Comparison of ENCODE assay signal across 1 fruit fly cellular context in genomic region chr2L:1473427-1473826, dm6.
A peak's percentile ranks its signal among the peaks of the same experiment; 100 is the strongest.
TF ChIP-seq lines count a peak whose summit lies in the region.

No protein-coding gene starts in this region.

TF ChIP-seq in whole organism, embryonic, 481 proteins besides CTCF, POLR2A, EP300 and RAD21 (continued from another document and continues in another):
- TF ChIP-seq Lhr (GFP tag; optimal IDR thresholded peaks at IDR 0.05; lab: Kevin White, UChicago): no peak
- no peak for TF ChIP-seq CG10147 (GFP tag; optimal IDR thresholded peaks at IDR 0.05; lab: Kevin White, UChicago)
- no peak for TF ChIP-seq pb (GFP tag; optimal IDR thresholded peaks at IDR 0.05; lab: Kevin White, UChicago)
- no peak for TF ChIP-seq sr (GFP tag; IDR thresholded peaks at IDR 0.05; lab: Robert Waterston, UW)
- TF ChIP-seq gcm (GFP tag; optimal IDR thresholded peaks at IDR 0.05; lab: Kevin White, UChicago): peak; percentile 41
- no peak for TF ChIP-seq inv (GFP tag; IDR thresholded peaks at IDR 0.05; lab: Robert Waterston, UW; ENCODE audit: partially characterized antibody)
- no peak for TF ChIP-seq gfzf (GFP tag; optimal IDR thresholded peaks at IDR 0.05; lab: Kevin White, UChicago)
- peak; percentile 36 for TF ChIP-seq CG13424 (tag; optimal IDR thresholded peaks at IDR 0.05; lab: Kevin White, UChicago)
- no peak; the same call in 1 of the 2 replicates for TF ChIP-seq ro (GFP tag; IDR thresholded peaks at IDR 0.05; lab: Robert Waterston, UW)
- TF ChIP-seq cg (GFP tag; optimal IDR thresholded peaks at IDR 0.05; lab: Kevin White, UChicago): no peak
- TF ChIP-seq Atf-2 (GFP tag; optimal IDR thresholded peaks at IDR 0.05; lab: Kevin White, UChicago): no peak
- 0 out of 2 replicates have a peak, but pooled peaks have one; percentile 42 for TF ChIP-seq wdn (GFP tag; IDR thresholded peaks at IDR 0.05; lab: Robert Waterston, UW)
- TF ChIP-seq Six4 (GFP tag; optimal IDR thresholded peaks at IDR 0.05; lab: Kevin White, UChicago): no peak
- TF ChIP-seq Mes4 (GFP tag; optimal IDR thresholded peaks at IDR 0.05; lab: Kevin White, UChicago): no peak
- TF ChIP-seq Rfx (GFP tag; IDR thresholded peaks at IDR 0.05; lab: Robert Waterston, UW): peak; percentile 48; the same call in 1 of the 2 replicates
- peak; percentile 18 for TF ChIP-seq zen (tag; optimal IDR thresholded peaks at IDR 0.05; lab: Kevin White, UChicago)
- TF ChIP-seq CG10565 (GFP tag; optimal IDR thresholded peaks at IDR 0.05; lab: Kevin White, UChicago): no peak
- peak; percentile 48 for TF ChIP-seq Ada2b (GFP tag; IDR thresholded peaks at IDR 0.05; lab: Robert Waterston, UW)
- TF ChIP-seq Dp (GFP tag; optimal IDR thresholded peaks at IDR 0.05; lab: Kevin White, UChicago): no peak
- no peak for TF ChIP-seq Adf1 (GFP tag; IDR thresholded peaks at IDR 0.05; lab: Robert Waterston, UW)
- TF ChIP-seq CHES-1-like (GFP tag; optimal IDR thresholded peaks at IDR 0.05; lab: Kevin White, UChicago): no peak
- TF ChIP-seq Fer1 (GFP tag; optimal IDR thresholded peaks at IDR 0.05; lab: Kevin White, UChicago): no peak
- no peak for TF ChIP-seq sd (tag; optimal IDR thresholded peaks at IDR 0.05; lab: Kevin White, UChicago)
- TF ChIP-seq her (GFP tag; optimal IDR thresholded peaks at IDR 0.05; lab: Kevin White, UChicago): no peak
- TF ChIP-seq slbo (GFP tag; IDR thresholded peaks at IDR 0.05; lab: Robert Waterston, UW): peak; percentile 46
- peak; percentile 66 for TF ChIP-seq dmrt11E (tag; optimal IDR thresholded peaks at IDR 0.05; lab: Kevin White, UChicago)
- peak; percentile 78 for TF ChIP-seq D19B (GFP tag; optimal IDR thresholded peaks at IDR 0.05; lab: Kevin White, UChicago)
- no peak for TF ChIP-seq CG4854 (GFP tag; optimal IDR thresholded peaks at IDR 0.05; lab: Kevin White, UChicago)
- TF ChIP-seq abd-A (tag; optimal IDR thresholded peaks at IDR 0.05; lab: Kevin White, UChicago): no peak
- TF ChIP-seq fu2 (GFP tag; optimal IDR thresholded peaks at IDR 0.05; lab: Kevin White, UChicago): no peak
- no peak for TF ChIP-seq lbe (GFP tag; optimal IDR thresholded peaks at IDR 0.05; lab: Kevin White, UChicago)
- TF ChIP-seq Nf-YC (tag; optimal IDR thresholded peaks at IDR 0.05; lab: Kevin White, UChicago): no peak
- TF ChIP-seq cato (GFP tag; optimal IDR thresholded peaks at IDR 0.05; lab: Kevin White, UChicago; ENCODE audit: borderline replicate concordance): no peak
- TF ChIP-seq CG7271 (tag; optimal IDR thresholded peaks at IDR 0.05; lab: Kevin White, UChicago): no peak
- TF ChIP-seq tup (GFP tag; optimal IDR thresholded peaks at IDR 0.05; lab: Kevin White, UChicago): no peak
- peak; percentile 61; the same call in 1 of the 2 replicates for TF ChIP-seq Nf-YA (GFP tag; IDR thresholded peaks at IDR 0.05; lab: Robert Waterston, UW)
- no peak for TF ChIP-seq Dfd (GFP tag; optimal IDR thresholded peaks at IDR 0.05; lab: Kevin White, UChicago)
- TF ChIP-seq Side (GFP tag; optimal IDR thresholded peaks at IDR 0.05; lab: Kevin White, UChicago): peak; percentile 35
- peak; percentile 39 for TF ChIP-seq CG15696 (tag; optimal IDR thresholded peaks at IDR 0.05; lab: Kevin White, UChicago)
- TF ChIP-seq hth (optimal IDR thresholded peaks at IDR 0.05; lab: Kevin White, UChicago): no peak
- TF ChIP-seq lola (GFP tag; optimal IDR thresholded peaks at IDR 0.05; lab: Kevin White, UChicago): peak in 1 of 3 experiments; percentile 41
- no peak for TF ChIP-seq zfh2 (GFP tag; optimal IDR thresholded peaks at IDR 0.05; lab: Kevin White, UChicago)
- no peak for TF ChIP-seq NC2β (GFP tag; optimal IDR thresholded peaks at IDR 0.05; lab: Kevin White, UChicago)
- peak; percentile 85 for TF ChIP-seq sens (GFP tag; lab: Kevin White, UChicago)
- TF ChIP-seq corto (GFP tag; optimal IDR thresholded peaks at IDR 0.05; lab: Kevin White, UChicago): no peak
- no peak for TF ChIP-seq slou (GFP tag; optimal IDR thresholded peaks at IDR 0.05; lab: Kevin White, UChicago)
- no peak for TF ChIP-seq CG33213 (GFP tag; optimal IDR thresholded peaks at IDR 0.05; lab: Kevin White, UChicago)
- TF ChIP-seq CG31365 (tag; optimal IDR thresholded peaks at IDR 0.05; lab: Kevin White, UChicago): no peak
- TF ChIP-seq tgo (GFP tag; IDR thresholded peaks at IDR 0.05; lab: Robert Waterston, UW): peak; percentile 74
- peak; percentile 35 for TF ChIP-seq Oli (tag; optimal IDR thresholded peaks at IDR 0.05; lab: Kevin White, UChicago)
- no peak for TF ChIP-seq CG10321 (GFP tag; IDR thresholded peaks at IDR 0.05; lab: Robert Waterston, UW)
- no peak for TF ChIP-seq hkb (optimal IDR thresholded peaks at IDR 0.05; lab: Kevin White, UChicago)
- TF ChIP-seq hkb (GFP tag; IDR thresholded peaks at IDR 0.05; lab: Robert Waterston, UW): peak; percentile 75
- TF ChIP-seq rib (GFP tag; IDR thresholded peaks at IDR 0.05; lab: Robert Waterston, UW): no peak
- TF ChIP-seq Myb (GFP tag; optimal IDR thresholded peaks at IDR 0.05; lab: Kevin White, UChicago): no peak
- TF ChIP-seq twi (tag; optimal IDR thresholded peaks at IDR 0.05; lab: Kevin White, UChicago): no peak
- no peak for TF ChIP-seq jing (GFP tag; optimal IDR thresholded peaks at IDR 0.05; lab: Kevin White, UChicago)
- no peak for TF ChIP-seq CG18476 (GFP tag; optimal IDR thresholded peaks at IDR 0.05; lab: Kevin White, UChicago)
- TF ChIP-seq slp2 (GFP tag; optimal IDR thresholded peaks at IDR 0.05; lab: Kevin White, UChicago): no peak
- TF ChIP-seq D19A (tag; optimal IDR thresholded peaks at IDR 0.05; lab: Kevin White, UChicago): peak; percentile 46
- no peak for TF ChIP-seq zen2 (GFP tag; IDR thresholded peaks at IDR 0.05; lab: Robert Waterston, UW; ENCODE audit: partially characterized antibody)
- peak; percentile 42 for TF ChIP-seq CG14710 (tag; optimal IDR thresholded peaks at IDR 0.05; lab: Kevin White, UChicago)
- peak; percentile 44 for TF ChIP-seq phol (tag; optimal IDR thresholded peaks at IDR 0.05; lab: Kevin White, UChicago)
- TF ChIP-seq Doc3 (GFP tag; IDR thresholded peaks at IDR 0.05; lab: Robert Waterston, UW; ENCODE audit: partially characterized antibody): no peak
- peak; percentile 62; the same call in 2 of the 3 replicates for TF ChIP-seq ase (GFP tag; IDR thresholded peaks at IDR 0.05; lab: Robert Waterston, UW)
- TF ChIP-seq unc-4 (GFP tag; IDR thresholded peaks at IDR 0.05; lab: Robert Waterston, UW; ENCODE audit: partially characterized antibody): no peak
- TF ChIP-seq CG13123 (GFP tag; optimal IDR thresholded peaks at IDR 0.05; lab: Kevin White, UChicago): no peak
- TF ChIP-seq CG2678 (tag; optimal IDR thresholded peaks at IDR 0.05; lab: Kevin White, UChicago): peak; percentile 47
- no peak for TF ChIP-seq CG7987 (GFP tag; optimal IDR thresholded peaks at IDR 0.05; lab: Kevin White, UChicago)
- no peak for TF ChIP-seq CG7963 (GFP tag; IDR thresholded peaks at IDR 0.05; lab: Robert Waterston, UW; ENCODE audit: partially characterized antibody)
- no peak for TF ChIP-seq Nf-YB (GFP tag; optimal IDR thresholded peaks at IDR 0.05; lab: Kevin White, UChicago)
- TF ChIP-seq da (GFP tag; optimal IDR thresholded peaks at IDR 0.05; lab: Kevin White, UChicago): no peak
- TF ChIP-seq HLH4C (GFP tag; IDR thresholded peaks at IDR 0.05; lab: Robert Waterston, UW; ENCODE audit: partially characterized antibody): no peak
- TF ChIP-seq Kr (GFP tag; optimal IDR thresholded peaks at IDR 0.05; lab: Kevin White, UChicago): peak; percentile 19
- TF ChIP-seq CG11456 (GFP tag; IDR thresholded peaks at IDR 0.05; lab: Robert Waterston, UW): no peak
- TF ChIP-seq CG17912 (GFP tag; optimal IDR thresholded peaks at IDR 0.05; lab: Kevin White, UChicago): no peak
- TF ChIP-seq Mrtf (GFP tag; IDR thresholded peaks at IDR 0.05; lab: Robert Waterston, UW): peak; percentile 24; the same call in 1 of the 3 replicates
- no peak for TF ChIP-seq D (optimal IDR thresholded peaks at IDR 0.05; lab: Kevin White, UChicago)
- peak; percentile 57 for TF ChIP-seq D (GFP tag; optimal IDR thresholded peaks at IDR 0.05; lab: Kevin White, UChicago)
- no peak for TF ChIP-seq Neu2 (GFP tag; optimal IDR thresholded peaks at IDR 0.05; lab: Kevin White, UChicago; ENCODE audit: borderline replicate concordance)
- TF ChIP-seq nmo (GFP tag; optimal IDR thresholded peaks at IDR 0.05; lab: Kevin White, UChicago): peak; percentile 45
- TF ChIP-seq Max (GFP tag; optimal IDR thresholded peaks at IDR 0.05; lab: Kevin White, UChicago): no peak
- TF ChIP-seq MBD-R2 (GFP tag; IDR thresholded peaks at IDR 0.05; lab: Robert Waterston, UW): peak; percentile 28; the same call in 1 of the 2 replicates
- peak; percentile 64 for TF ChIP-seq dysf (GFP tag; IDR thresholded peaks at IDR 0.05; lab: Robert Waterston, UW)
- TF ChIP-seq fd64A (GFP tag; optimal IDR thresholded peaks at IDR 0.05; lab: Kevin White, UChicago): no peak
- no peak for TF ChIP-seq CG34422 (GFP tag; IDR thresholded peaks at IDR 0.05; lab: Robert Waterston, UW)
- peak; percentile 35 for TF ChIP-seq fd96Cb (tag; optimal IDR thresholded peaks at IDR 0.05; lab: Kevin White, UChicago)
- TF ChIP-seq CG4820 (GFP tag; optimal IDR thresholded peaks at IDR 0.05; lab: Kevin White, UChicago): peak; percentile 18
- no peak for TF ChIP-seq Dref (GFP tag; IDR thresholded peaks at IDR 0.05; lab: Robert Waterston, UW)
- peak; percentile 56; the same call in 1 of the 2 replicates for TF ChIP-seq ranshi (GFP tag; IDR thresholded peaks at IDR 0.05; lab: Robert Waterston, UW)
- peak; percentile 22 for TF ChIP-seq CG17359 (tag; optimal IDR thresholded peaks at IDR 0.05; lab: Kevin White, UChicago)
- TF ChIP-seq mld (GFP tag; IDR thresholded peaks at IDR 0.05; lab: Robert Waterston, UW; ENCODE audit: partially characterized antibody): no peak
- peak; percentile 34 for TF ChIP-seq CG12391 (tag; optimal IDR thresholded peaks at IDR 0.05; lab: Kevin White, UChicago)
- no peak for TF ChIP-seq tx (GFP tag; optimal IDR thresholded peaks at IDR 0.05; lab: Kevin White, UChicago)
- peak; percentile 60 for TF ChIP-seq dmrt99B (tag; optimal IDR thresholded peaks at IDR 0.05; lab: Kevin White, UChicago)
- no peak for TF ChIP-seq Doc2 (GFP tag; IDR thresholded peaks at IDR 0.05; lab: Robert Waterston, UW)
- no peak for TF ChIP-seq CG30431 (GFP tag; optimal IDR thresholded peaks at IDR 0.05; lab: Kevin White, UChicago)
- no peak for TF ChIP-seq jigr1 (GFP tag; IDR thresholded peaks at IDR 0.05; lab: Robert Waterston, UW)
- TF ChIP-seq Xbp1 (GFP tag; optimal IDR thresholded peaks at IDR 0.05; lab: Kevin White, UChicago): no peak
- TF ChIP-seq Abd-B (GFP tag; optimal IDR thresholded peaks at IDR 0.05; lab: Kevin White, UChicago): no peak
- no peak for TF ChIP-seq pho (GFP tag; optimal IDR thresholded peaks at IDR 0.05; lab: Kevin White, UChicago)
- no peak for TF ChIP-seq CrebB (tag; optimal IDR thresholded peaks at IDR 0.05; lab: Kevin White, UChicago)
- TF ChIP-seq Xrp1 (GFP tag; IDR thresholded peaks at IDR 0.05; lab: Robert Waterston, UW): peak; percentile 92
- TF ChIP-seq sqz (GFP tag; optimal IDR thresholded peaks at IDR 0.05; lab: Kevin White, UChicago): no peak
- no peak for TF ChIP-seq CG42726 (GFP tag; IDR thresholded peaks at IDR 0.05; lab: Robert Waterston, UW; ENCODE audit: partially characterized antibody)
- no peak for TF ChIP-seq BtbVII (GFP tag; optimal IDR thresholded peaks at IDR 0.05; lab: Kevin White, UChicago)
- no peak for TF ChIP-seq CG5953 (GFP tag; IDR thresholded peaks at IDR 0.05; lab: Robert Waterston, UW)
- TF ChIP-seq BEAF-32 (GFP tag; optimal IDR thresholded peaks at IDR 0.05; lab: Kevin White, UChicago): no peak
- no peak for TF ChIP-seq YL-1 (GFP tag; optimal IDR thresholded peaks at IDR 0.05; lab: Kevin White, UChicago)
- no peak for TF ChIP-seq CG15479 (GFP tag; optimal IDR thresholded peaks at IDR 0.05; lab: Kevin White, UChicago)
- TF ChIP-seq CG1832 (GFP tag; optimal IDR thresholded peaks at IDR 0.05; lab: Kevin White, UChicago): no peak
- 0 out of 2 replicates have a peak, but pooled peaks have one; percentile 11 for TF ChIP-seq CG7372 (GFP tag; IDR thresholded peaks at IDR 0.05; lab: Robert Waterston, UW)
- TF ChIP-seq CG4328 (GFP tag; optimal IDR thresholded peaks at IDR 0.05; lab: Kevin White, UChicago): no peak
- TF ChIP-seq gsb (GFP tag; IDR thresholded peaks at IDR 0.05; lab: Robert Waterston, UW): no peak
- no peak for TF ChIP-seq sug (tag; optimal IDR thresholded peaks at IDR 0.05; lab: Kevin White, UChicago)
- TF ChIP-seq CG11247 (GFP tag; IDR thresholded peaks at IDR 0.05; lab: Robert Waterston, UW): peak; percentile 46; the same call in 1 of the 2 replicates
- TF ChIP-seq danr (GFP tag; IDR thresholded peaks at IDR 0.05; lab: Robert Waterston, UW): no peak
- no peak for TF ChIP-seq vfl (GFP tag; optimal IDR thresholded peaks at IDR 0.05; lab: Kevin White, UChicago)
- peak; percentile 80 for TF ChIP-seq CG8765 (GFP tag; IDR thresholded peaks at IDR 0.05; lab: Robert Waterston, UW)
- no peak for TF ChIP-seq CG18619 (GFP tag; optimal IDR thresholded peaks at IDR 0.05; lab: Kevin White, UChicago)
- TF ChIP-seq luna (GFP tag; optimal IDR thresholded peaks at IDR 0.05; lab: Kevin White, UChicago): no peak
- TF ChIP-seq grau (tag; optimal IDR thresholded peaks at IDR 0.05; lab: Kevin White, UChicago): peak; percentile 26
- no peak for TF ChIP-seq NC2α (GFP tag; optimal IDR thresholded peaks at IDR 0.05; lab: Kevin White, UChicago)
- no peak for TF ChIP-seq CG15073 (GFP tag; optimal IDR thresholded peaks at IDR 0.05; lab: Kevin White, UChicago)
- TF ChIP-seq CG11696 (GFP tag; IDR thresholded peaks at IDR 0.05; lab: Robert Waterston, UW): peak; percentile 36; the same call in 1 of the 2 replicates
- no peak for TF ChIP-seq CG12299 (tag; optimal IDR thresholded peaks at IDR 0.05; lab: Kevin White, UChicago)
- TF ChIP-seq fd3F (GFP tag; optimal IDR thresholded peaks at IDR 0.05; lab: Kevin White, UChicago): no peak
- peak; percentile 69 for TF ChIP-seq HLH3B (GFP tag; IDR thresholded peaks at IDR 0.05; lab: Robert Waterston, UW)
- TF ChIP-seq vnd (GFP tag; IDR thresholded peaks at IDR 0.05; lab: Robert Waterston, UW; ENCODE audit: partially characterized antibody): no peak
- peak; percentile 11 to 36 for TF ChIP-seq Pdp1 (GFP tag; optimal IDR thresholded peaks at IDR 0.05; lab: Kevin White, UChicago)
- peak; percentile 17 for TF ChIP-seq CG12155 (GFP tag; optimal IDR thresholded peaks at IDR 0.05; lab: Kevin White, UChicago)
- no peak for TF ChIP-seq CG13624 (GFP tag; optimal IDR thresholded peaks at IDR 0.05; lab: Kevin White, UChicago)
- TF ChIP-seq CG9437 (GFP tag; optimal IDR thresholded peaks at IDR 0.05; lab: Kevin White, UChicago): no peak
- no peak for TF ChIP-seq CG13296 (GFP tag; optimal IDR thresholded peaks at IDR 0.05; lab: Kevin White, UChicago)
- no peak for TF ChIP-seq CG2199 (GFP tag; IDR thresholded peaks at IDR 0.05; lab: Robert Waterston, UW)
